Fruit fly (Drosophila melanogaster) S2 (cell line): Measurements from ENCODE around the gene CG32176.

Experiments
- CG8478 ChIP-seq: fragments of >200 bp; optimal IDR thresholded peaks from 2 replicates; lab custom pipeline; 2018
- CTCF ChIP-seq, 2 experiments: fragments of >200 bp; optimal IDR thresholded peaks; 2 replicates each; lab custom pipeline; 2018

CG32176 gene

DNA sequence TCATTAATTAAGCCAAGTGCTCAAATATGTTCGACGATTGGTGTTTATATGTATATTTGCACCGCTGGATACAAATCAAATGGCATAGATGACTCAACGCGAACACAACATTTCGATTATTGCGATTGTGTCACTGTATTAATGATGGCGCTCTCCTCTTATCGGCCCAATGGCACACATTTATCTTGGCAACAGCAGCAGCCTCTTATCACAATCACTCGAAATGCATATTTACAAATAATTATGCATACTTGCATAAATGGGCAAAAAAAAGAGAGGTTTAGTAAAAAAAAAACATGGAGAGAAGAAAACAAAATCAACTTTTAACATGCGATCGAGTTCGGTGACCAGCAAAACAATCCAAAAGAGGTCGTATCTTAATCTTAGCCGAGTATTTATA lies 22.4 kb upstream of the CG32176 start:
- TF ChIP-seq CTCF (optimal IDR thresholded peaks at IDR 0.05; lab: Kevin White, UChicago) = no peak
- no peak for TF ChIP-seq CG8478

DNA sequence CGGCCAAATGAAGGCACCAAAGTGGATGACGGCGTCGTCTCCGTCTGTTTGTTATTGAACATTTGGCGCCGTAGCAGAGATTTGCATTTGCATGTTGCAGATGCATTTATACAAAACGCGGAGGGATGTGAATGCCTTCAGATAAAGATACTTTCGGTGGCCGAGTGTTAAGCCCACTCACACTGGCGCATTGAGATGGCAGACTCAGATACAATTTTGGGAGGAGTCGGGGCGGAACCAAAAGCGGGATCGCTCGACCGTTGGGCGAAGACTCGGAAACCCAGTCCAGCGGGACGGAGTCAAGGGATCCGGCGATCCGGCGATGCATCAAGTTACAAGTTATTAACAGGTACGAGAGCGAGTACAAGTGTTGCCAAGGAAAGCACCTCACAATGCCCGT lies 21.5 kb upstream of the CG32176 start:
- no peak for TF ChIP-seq CTCF (optimal IDR thresholded peaks at IDR 0.05; lab: Kevin White, UChicago)
- no peak for TF ChIP-seq CG8478

DNA sequence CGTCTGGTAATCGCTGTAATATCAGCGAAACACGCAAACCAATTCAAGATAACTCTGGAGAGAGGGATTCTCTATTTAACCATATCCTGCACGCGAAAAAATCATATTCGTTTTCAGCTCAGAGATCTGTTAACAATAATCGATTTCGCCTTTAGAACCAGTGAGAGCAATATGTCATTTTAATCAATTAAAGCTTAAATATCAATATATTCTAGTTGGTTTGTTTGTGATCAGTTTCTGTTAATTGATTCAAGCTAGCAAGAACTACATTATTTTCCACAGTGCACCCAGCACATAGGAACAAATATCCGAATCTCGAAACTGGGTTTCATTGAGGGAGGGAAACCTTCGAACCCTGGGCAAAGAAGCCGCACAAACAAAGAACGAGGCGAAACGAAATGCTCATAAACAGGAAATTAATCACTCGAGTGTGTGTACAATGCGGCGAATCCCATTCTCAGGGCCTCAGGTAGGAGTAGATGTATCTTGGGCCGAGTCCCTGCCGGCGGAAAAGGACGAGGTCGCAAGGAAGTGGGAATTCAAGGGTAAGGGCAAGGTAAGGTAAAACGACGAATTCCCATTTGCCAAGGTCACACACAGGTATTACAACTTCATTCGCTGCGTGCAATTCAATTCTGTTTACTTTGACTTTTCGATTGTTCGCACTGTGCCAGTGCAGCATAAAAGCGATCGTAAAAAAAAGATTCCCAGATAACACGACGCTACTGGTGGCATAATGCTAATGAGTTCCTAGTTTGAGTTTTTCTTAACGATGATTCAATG lies 17.5 kb upstream of the CG32176 start:
- TF ChIP-seq CG8478 = no peak

DNA sequence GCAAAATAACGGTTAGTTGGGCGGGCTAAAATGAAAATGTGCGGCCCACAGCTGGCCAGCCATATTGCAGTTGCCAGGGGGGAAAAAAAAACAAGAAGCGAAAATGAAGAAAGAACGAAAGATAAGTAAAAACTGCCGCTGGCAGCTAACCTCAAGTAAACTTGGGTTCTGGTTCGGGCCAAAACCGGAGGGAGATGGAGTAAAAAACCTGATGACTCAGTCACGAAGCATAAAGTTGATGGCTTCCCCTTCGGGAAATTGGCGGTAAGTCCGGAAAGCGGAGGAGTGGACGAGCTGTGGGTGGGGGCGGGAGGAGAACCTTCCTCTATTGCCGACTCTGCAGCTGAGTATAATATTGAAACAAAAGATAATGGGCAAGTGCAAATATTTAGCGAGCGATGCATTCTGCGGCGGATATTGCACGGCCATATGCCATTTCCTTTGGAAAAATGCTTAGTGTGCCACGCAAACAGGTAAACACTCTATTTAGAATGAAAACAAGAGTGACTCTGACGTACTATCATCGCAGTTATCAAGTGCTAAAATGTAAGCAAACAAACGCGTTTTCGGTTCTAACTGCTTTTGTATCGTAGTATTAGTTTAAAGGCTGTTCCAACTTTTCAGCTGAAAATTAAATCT lies 14.4 kb upstream of the CG32176 start:
- no peak for TF ChIP-seq CTCF (optimal IDR thresholded peaks at IDR 0.05; lab: Kevin White, UChicago)
- no peak for TF ChIP-seq CG8478

DNA sequence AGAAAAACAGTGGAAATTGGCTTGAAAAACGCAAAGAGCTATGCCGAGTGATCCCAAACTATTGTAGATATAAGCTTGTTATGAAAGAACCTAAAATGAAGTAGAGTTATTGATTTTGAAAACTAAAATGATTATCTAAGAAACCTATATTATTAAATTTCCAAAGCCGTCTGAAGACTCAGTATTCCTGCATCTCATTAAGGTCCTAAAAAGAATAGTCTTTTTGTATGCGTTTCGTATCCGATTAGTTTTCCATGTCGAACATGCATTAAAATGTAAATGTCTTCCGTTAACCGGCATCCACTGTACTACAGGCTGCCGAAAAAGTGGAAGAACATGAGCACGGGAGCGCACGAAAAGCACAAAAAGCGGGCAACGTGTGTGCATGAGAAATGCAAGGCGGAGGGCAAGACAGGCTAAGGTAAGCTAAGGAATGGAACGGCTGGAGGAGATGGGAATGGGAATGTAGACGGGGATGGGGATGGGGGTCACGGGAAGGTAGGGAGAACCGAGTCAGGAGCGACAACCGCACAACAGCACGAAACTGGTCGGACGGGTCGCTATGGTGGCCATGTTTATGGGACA lies 13.0 kb upstream of the CG32176 start:
- no peak for TF ChIP-seq CTCF (optimal IDR thresholded peaks at IDR 0.05; lab: Kevin White, UChicago)
- TF ChIP-seq CG8478 = no peak

DNA sequence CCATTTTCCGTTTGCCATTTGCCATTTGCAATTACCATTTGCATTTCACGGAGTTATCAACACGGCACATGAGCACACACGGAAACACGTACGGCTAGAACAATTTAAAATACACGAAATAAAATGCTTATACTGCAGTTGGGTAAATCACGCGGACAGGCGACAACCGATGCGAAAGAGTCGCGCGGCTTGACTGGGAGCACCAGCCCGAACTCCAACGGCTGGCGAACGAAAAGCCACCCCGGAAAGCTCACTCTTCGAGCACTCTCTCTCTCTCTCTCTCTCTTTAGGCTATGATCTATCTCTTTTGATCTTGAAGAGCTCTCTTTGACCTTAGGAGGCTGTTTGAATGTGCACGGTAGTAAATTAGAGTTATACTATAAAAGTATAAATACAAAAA lies 12.3 kb upstream of the CG32176 start, which contains the start of gene blot:
blot (minus strand) TSS at position 196 of the 400 bp plus-strand sequence.
- TF ChIP-seq CTCF (optimal IDR thresholded peaks at IDR 0.05; lab: Kevin White, UChicago) (no peak), CG8478 (no peak)

DNA sequence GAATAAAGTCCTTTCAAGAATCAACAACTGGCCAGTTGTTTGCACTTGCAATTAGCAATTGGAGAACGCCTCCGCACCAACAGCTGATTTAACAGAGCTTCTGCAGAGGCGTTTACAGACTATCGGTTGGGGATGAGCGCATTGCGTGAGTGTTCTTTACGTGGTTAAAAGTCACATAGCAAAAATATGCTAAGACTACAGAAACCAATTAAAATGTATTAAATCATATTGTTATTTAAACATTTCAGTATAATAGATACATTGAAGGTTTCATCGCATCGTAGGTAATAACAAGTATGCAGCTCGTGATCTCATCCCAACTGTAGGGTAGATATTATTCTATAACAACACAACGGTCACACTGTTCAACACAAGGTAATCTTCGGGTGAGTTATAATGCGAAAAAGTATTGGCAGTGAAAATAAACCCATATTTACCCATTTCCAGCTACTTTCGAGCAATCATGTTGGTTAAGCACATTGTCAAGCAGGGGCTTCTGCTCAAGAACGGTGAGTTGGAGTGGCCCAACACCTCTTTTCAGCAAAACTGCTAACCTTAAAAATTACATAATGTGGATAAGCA lies 8.4 kb upstream of the CG32176 start, which contains the start of the genes Sec3 and COX7B:
Sec3 (minus strand) TSS at position 86 of the 582 bp plus-strand sequence.
COX7B (plus strand) TSS at position 346 of the 582 bp plus-strand sequence.
- no peak for TF ChIP-seq CTCF (optimal IDR thresholded peaks at IDR 0.05; lab: Kevin White, UChicago)
- no peak for TF ChIP-seq CG8478

DNA sequence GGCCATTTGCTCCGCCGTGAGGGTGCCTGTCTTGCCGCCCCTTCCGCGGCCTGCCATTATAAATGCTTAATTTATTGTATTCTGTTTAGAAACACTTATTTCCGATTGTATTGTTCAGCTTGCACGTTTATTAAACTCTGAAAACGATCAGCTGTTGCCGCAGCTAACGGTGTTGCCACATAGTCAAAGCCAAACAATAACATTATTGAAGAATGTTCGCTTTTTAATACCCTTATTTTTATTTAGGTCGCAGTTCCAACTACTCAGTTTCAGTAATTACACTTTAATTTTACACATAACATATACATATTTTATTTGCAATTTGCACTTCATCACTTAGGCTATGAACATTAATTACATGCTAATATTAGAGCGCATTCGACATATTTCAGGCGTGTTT lies 6.7 kb upstream of the CG32176 start, which contains the start of gene Polr3G:
Polr3G (minus strand) TSS at position 118 of the 400 bp plus-strand sequence.
- TF ChIP-seq CTCF (optimal IDR thresholded peaks at IDR 0.05; lab: Kevin White, UChicago) (no peak), CG8478 (no peak)

DNA sequence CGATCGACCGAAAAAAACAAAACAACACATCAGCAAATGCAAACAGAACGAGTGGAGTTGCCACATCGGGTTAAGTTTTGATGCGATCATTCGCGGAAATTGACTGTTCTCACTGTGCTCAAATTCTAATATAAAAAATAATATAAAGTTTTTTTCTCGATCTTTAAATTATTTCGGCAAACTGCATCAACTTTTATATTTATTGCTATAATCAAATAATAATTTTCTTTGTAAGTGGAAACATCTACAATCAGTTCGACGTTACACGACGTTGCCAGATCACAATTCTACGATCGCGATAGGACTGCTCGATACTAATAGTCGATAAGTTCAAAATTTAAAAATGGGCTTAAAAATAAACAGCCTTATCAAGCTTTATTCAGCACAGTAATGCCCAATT lies 4.9 kb upstream of the CG32176 start, which contains the start of gene Gorab:
Gorab (minus strand) TSS at position 58 of the 400 bp plus-strand sequence.
- TF ChIP-seq CTCF (optimal IDR thresholded peaks at IDR 0.05; lab: Kevin White, UChicago) (no peak), CG8478 (no peak)

DNA sequence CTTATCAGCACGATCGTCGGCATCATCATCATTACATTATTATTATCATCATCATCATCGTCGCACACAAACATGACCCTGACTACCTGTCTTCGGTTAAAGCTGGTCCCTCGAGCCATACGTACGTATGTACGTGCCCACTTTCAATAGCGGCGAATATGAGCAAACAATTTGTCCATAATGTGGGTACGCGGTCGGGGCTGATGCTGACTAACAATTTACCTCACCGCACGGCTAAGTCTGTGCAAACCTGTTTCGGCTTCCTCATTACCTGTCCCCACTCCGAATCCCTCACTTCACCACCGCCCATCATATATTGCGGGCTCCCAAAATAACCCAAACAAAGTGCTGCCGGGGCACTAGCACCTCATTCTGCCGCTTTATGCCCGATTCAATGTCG lies 3.3 kb upstream of the CG32176 start:
- TF ChIP-seq CG8478 = no peak
- no peak for TF ChIP-seq CTCF (optimal IDR thresholded peaks at IDR 0.05; lab: Kevin White, UChicago)

DNA sequence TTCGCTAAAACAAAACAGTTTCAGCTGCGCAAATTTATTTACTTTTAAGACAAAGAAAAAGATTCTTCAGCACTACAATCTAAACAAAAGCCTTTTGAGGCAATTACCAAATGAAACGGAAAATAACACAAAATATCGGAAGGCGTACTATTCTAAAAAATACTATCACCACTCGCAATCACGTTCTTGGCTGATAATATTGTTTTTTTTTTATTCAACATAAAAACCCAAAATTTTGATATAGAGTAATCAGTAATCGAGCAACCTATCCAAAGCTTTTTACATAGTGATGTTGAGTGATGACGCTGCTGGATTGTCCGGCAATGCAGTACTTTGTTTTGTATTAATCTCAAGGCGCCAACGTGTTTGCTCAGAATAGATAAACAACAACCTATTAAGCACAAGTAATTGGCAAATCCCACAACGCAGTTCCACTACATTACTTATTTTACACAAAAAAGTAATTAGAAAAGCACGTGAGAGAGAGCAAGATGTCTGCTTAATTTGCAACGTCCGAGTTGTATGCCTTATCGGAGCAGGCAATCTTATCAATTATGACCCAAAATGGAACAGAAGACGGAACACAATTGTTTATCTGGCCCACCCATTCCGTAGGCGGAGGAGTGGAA lies 2.6 kb upstream of the CG32176 start:
- TF ChIP-seq CG8478 = no peak
- no peak for TF ChIP-seq CTCF (optimal IDR thresholded peaks at IDR 0.05; lab: Kevin White, UChicago)

DNA sequence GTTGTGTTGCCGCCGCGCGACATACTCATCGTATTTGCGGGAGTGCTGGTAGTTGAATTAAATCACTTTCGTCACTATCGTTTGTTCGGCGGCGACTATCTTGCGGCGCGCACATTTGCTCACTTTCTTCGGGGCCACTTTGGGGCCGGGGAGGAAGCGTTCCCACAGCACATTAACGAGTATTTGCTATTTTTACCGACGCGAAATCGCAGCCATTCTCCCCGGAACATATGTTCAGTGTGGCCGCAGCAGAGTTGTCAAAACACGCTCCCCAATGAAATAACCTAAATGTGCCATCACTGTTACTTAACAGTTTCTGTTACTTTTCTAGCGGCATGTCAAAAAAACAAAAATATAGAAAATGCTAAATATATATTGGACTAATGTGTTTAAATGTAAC lies 721 bp upstream of the CG32176 start, which contains the start of gene frc:
frc (minus strand) TSS at position 244 of the 400 bp plus-strand sequence.
- no peak for TF ChIP-seq CG8478
- TF ChIP-seq CTCF (optimal IDR thresholded peaks at IDR 0.05; lab: Kevin White, UChicago) = no peak

DNA sequence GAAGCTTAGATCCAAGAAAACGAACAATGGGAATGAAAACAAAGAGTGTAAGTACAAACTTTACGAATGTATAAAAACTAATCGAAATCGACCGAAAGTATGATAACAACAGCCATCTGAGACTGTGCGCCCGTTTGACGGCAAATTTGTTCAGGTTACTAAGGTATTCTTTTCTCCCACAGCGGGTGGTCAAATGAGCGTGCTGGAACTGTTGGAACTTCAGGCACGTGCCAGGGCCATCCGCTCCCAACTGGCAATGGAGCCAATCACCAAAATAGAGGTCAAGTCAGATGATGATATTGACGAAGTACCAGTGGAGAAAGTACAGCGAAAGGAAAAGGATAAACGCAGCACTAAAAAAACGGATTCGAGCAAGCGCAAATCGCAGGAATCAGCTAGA lies 2.7 kb downstream of the CG32176 start, which contains the start of gene CG12229:
CG12229 (minus strand) TSS at position 101 of the 400 bp plus-strand sequence.
- no peak for TF ChIP-seq CTCF (optimal IDR thresholded peaks at IDR 0.05; lab: Kevin White, UChicago)
- no peak for TF ChIP-seq CG8478

DNA sequence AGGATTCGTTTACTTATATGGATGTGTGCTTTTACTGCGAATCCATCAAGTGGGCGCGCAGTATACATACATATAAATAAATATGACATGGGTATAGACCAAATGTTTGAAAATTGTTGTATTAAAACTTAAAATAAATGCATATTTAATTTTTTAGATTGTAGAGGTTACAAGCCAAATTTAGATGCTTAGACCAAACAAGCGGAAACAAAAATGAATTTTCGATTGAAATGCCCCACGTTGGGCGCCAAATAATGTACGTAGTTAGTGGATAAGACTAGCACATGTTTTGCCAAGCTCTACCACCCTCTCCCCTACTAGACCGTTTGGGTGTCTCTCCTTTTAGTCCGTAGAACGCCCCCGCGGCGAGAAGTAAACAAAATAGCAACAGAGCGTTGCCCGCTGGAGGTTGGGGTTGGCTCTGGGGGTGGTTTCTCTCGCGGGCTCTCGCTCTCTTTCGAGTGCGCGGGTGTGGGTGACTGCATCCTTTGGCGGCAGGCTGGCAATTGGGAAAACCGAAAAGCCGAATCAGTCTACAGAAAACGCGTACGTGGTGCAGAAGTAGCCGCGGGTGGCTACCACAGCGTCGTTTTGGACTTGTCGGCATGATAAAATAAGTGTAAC lies 5.3 kb downstream of the CG32176 start, which contains the start of gene CG18265:
CG18265 (plus strand) TSS at position 530 of the 624 bp plus-strand sequence.
- TF ChIP-seq CG8478 (no peak), CTCF (optimal IDR thresholded peaks at IDR 0.05; lab: Kevin White, UChicago) (no peak)
